Worm (Caenorhabditis elegans) whole organism, L4 larva: ENCODE data around the gene F55H2.5.

Experiments
- ama-1 ChIP-seq: fragments of 150-350 bp; optimal IDR thresholded peaks from 2 replicates; lab custom pipeline; 2014; ENCODE audit warnings: inconsistent platforms, mixed read lengths
- ceh-82 ChIP-seq: sonication (generic microtip); optimal IDR thresholded peaks from 2 replicates; lab custom pipeline; 2017; ENCODE audit warnings: missing biosample characterization, missing genetic modification characterization
- egl-27 ChIP-seq: sonication (generic microtip); optimal IDR thresholded peaks from 3 replicates; lab custom pipeline; 2017; ENCODE audit warnings: missing biosample characterization, missing genetic modification reagents, missing genetic modification characterization
- lin-38 ChIP-seq: fragments of 200-800 bp; sonication (Bioruptor generic); IDR thresholded peaks from 2 replicates; pipeline ENCODE4 v1.3.6; 2022; ENCODE audit warnings: missing genetic modification reagents, missing genetic modification characterization, missing compliant biosample characterization
- skn-1 ChIP-seq: fragments of 150-350 bp; optimal IDR thresholded peaks from 2 replicates; lab custom pipeline; 2014; ENCODE audit warnings: missing biosample characterization, missing genetic modification characterization

ce11 chrIII:9487454-9487853 lies 23.8 kb upstream of the F55H2.5 start:
- no peak for TF ChIP-seq ama-1 (lab: Kevin White, UChicago)
- no peak for TF ChIP-seq egl-27 (tag; lab: Kevin White, UChicago)
- TF ChIP-seq lin-38: no peak
- no peak for TF ChIP-seq skn-1 (tag; lab: Kevin White, UChicago)
- no peak for TF ChIP-seq ceh-82 (tag; lab: Kevin White, UChicago)
